Fruit fly (Drosophila melanogaster): ENCODE results near the gene CG33648.

The CG33648 gene

DNA sequence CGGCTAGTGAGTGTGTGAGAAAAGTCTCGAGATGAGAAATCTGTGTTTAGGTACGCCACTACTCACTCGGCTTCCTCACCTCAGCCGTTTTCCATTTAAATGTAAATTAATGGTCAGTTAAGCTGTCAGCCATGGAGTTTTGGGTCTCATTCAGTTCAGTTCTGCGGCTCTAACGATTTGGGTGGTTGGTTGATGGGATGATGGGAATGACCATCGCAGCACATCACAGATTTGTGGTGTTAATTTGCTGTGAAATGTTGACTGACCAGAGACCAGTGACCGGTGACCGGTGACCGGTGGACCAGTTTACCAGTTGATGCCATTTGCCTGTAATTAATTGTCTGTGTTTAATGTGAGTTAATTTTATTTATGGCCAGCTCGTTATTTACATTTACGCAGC lies 45.2 kb upstream of the CG33648 start:
- TF ChIP-seq gsb-n (tag; optimal IDR thresholded peaks at IDR 0.05) (peak; percentile 82), CG10959 (GFP tag; IDR thresholded peaks at IDR 0.05) (no peak), Awh (GFP tag; IDR thresholded peaks at IDR 0.05) (peak; percentile 56; the same call in 1 of the 2 replicates), oc (tag; optimal IDR thresholded peaks at IDR 0.05) (peak; percentile 66), Oli (tag; optimal IDR thresholded peaks at IDR 0.05) (peak; percentile 1), CG3847 (GFP tag; IDR thresholded peaks at IDR 0.05) (0 out of 2 replicates have a peak, but pooled peaks have one; percentile 8), CG12769 (tag; optimal IDR thresholded peaks at IDR 0.05) (peak; percentile 25), run (tag; optimal IDR thresholded peaks at IDR 0.05) (peak; percentile 75), CG2129 (GFP tag; IDR thresholded peaks at IDR 0.05; ENCODE audit: partially characterized antibody) (no peak), CG2199 (GFP tag; IDR thresholded peaks at IDR 0.05) (peak; percentile 54; the same call in 1 of the 3 replicates), corto (GFP tag; optimal IDR thresholded peaks at IDR 0.05) (no peak), ci (GFP tag; IDR thresholded peaks at IDR 0.05) (peak; percentile 28; the same call in 1 of the 3 replicates), lbe (GFP tag; optimal IDR thresholded peaks at IDR 0.05) (no peak), aop (GFP tag; IDR thresholded peaks at IDR 0.05) (peak; percentile 57; the same call in 1 of the 2 replicates), pros (GFP tag; optimal IDR thresholded peaks at IDR 0.05) (peak; percentile 9), abd-A (tag; optimal IDR thresholded peaks at IDR 0.05) (peak; percentile 96), chinmo (GFP tag; IDR thresholded peaks at IDR 0.05; ENCODE audit: partially characterized antibody) (0 out of 4 replicates have a peak, but pooled peaks have one; percentile 57), kni (GFP tag; optimal IDR thresholded peaks at IDR 0.05) (peak; percentile 35), CG7745 (tag; optimal IDR thresholded peaks at IDR 0.05) (peak; percentile 35), Hr78 (GFP tag; optimal IDR thresholded peaks at IDR 0.05) (peak in 1 of 2 experiments; percentile 46), Dll (GFP tag; IDR thresholded peaks at IDR 0.05; ENCODE audit: partially characterized antibody) (peak; percentile 21; the same call in 1 of the 4 replicates)

dm6 chr2L:14483395-14483794 lies 40.7 kb upstream of the CG33648 start:
- TF ChIP-seq Asciz (GFP tag; optimal IDR thresholded peaks at IDR 0.05) (no peak), knrl (GFP tag; IDR thresholded peaks at IDR 0.05; ENCODE audit: partially characterized antibody) (no peak), tna (GFP tag; IDR thresholded peaks at IDR 0.05; ENCODE audit: partially characterized antibody) (no peak), gsb-n (tag; optimal IDR thresholded peaks at IDR 0.05) (peak; percentile 70), CG15269 (tag; optimal IDR thresholded peaks at IDR 0.05) (no peak), CG15696 (tag; optimal IDR thresholded peaks at IDR 0.05) (no peak), CG16815 (GFP tag; optimal IDR thresholded peaks at IDR 0.05) (no peak), BEAF-32 (GFP tag; optimal IDR thresholded peaks at IDR 0.05) (no peak), Eip74EF (GFP tag; optimal IDR thresholded peaks at IDR 0.05) (no peak), eyg (GFP tag; optimal IDR thresholded peaks at IDR 0.05) (no peak), CG4820 (GFP tag; optimal IDR thresholded peaks at IDR 0.05) (no peak), Sry-β (GFP tag; optimal IDR thresholded peaks at IDR 0.05) (no peak), trem (tag; optimal IDR thresholded peaks at IDR 0.05) (no peak), kni (GFP tag; optimal IDR thresholded peaks at IDR 0.05) (peak; percentile 72), her (GFP tag; optimal IDR thresholded peaks at IDR 0.05) (no peak), CG14441 (GFP tag; IDR thresholded peaks at IDR 0.05) (0 out of 2 replicates have a peak, but pooled peaks have one; percentile 15), sim (GFP tag; IDR thresholded peaks at IDR 0.05) (no peak), CG14710 (tag; optimal IDR thresholded peaks at IDR 0.05) (no peak), CG18011 (GFP tag; optimal IDR thresholded peaks at IDR 0.05) (no peak), ara (GFP tag; IDR thresholded peaks at IDR 0.05) (no peak), CG17612 (GFP tag; IDR thresholded peaks at IDR 0.05) (no peak), zfh1 (GFP tag; IDR thresholded peaks at IDR 0.05) (peak; percentile 38; the same call in 1 of the 3 replicates), CG2199 (GFP tag; IDR thresholded peaks at IDR 0.05) (0 out of 3 replicates have a peak, but pooled peaks have one; percentile 73), Ravus (GFP tag; IDR thresholded peaks at IDR 0.05) (no peak), Hand (GFP tag; optimal IDR thresholded peaks at IDR 0.05) (no peak), CG11696 (GFP tag; IDR thresholded peaks at IDR 0.05) (no peak), unc-4 (GFP tag; IDR thresholded peaks at IDR 0.05; ENCODE audit: partially characterized antibody) (no peak), ftz-f1 (GFP tag; optimal IDR thresholded peaks at IDR 0.05) (no peak), pros (GFP tag; optimal IDR thresholded peaks at IDR 0.05) (peak; percentile 39), lov (optimal IDR thresholded peaks at IDR 0.05) (no peak), lov (GFP tag; IDR thresholded peaks at IDR 0.05) (0 out of 3 replicates have a peak, but pooled peaks have one; percentile 33)

Measured in whole organism, embryonic.